Fruit fly (Drosophila melanogaster): ENCODE results near the gene Spase22-23.

Spase22-23 gene

dm6 chr3R:24226744-24227143 lies 3.1 kb downstream of the Spase22-23 start, which contains the start of the genes Spps and CG13609 (continued):
- TF ChIP-seq Hr78 (GFP tag; optimal IDR thresholded peaks at IDR 0.05) (no peak), CG10209 (GFP tag; optimal IDR thresholded peaks at IDR 0.05) (no peak), bsh (GFP tag; optimal IDR thresholded peaks at IDR 0.05) (peak in 1 of 2 experiments; percentile 13), Blimp-1 (GFP tag; optimal IDR thresholded peaks at IDR 0.05) (peak; percentile 97), CG10543 (GFP tag; optimal IDR thresholded peaks at IDR 0.05) (no peak), ab (GFP tag; optimal IDR thresholded peaks at IDR 0.05) (no peak), CG31224 (GFP tag; IDR thresholded peaks at IDR 0.05) (no peak), CG3065 (GFP tag; optimal IDR thresholded peaks at IDR 0.05) (no peak), Mad (GFP tag; optimal IDR thresholded peaks at IDR 0.05) (no peak), CG30403 (GFP tag; optimal IDR thresholded peaks at IDR 0.05) (no peak), insv (GFP tag; optimal IDR thresholded peaks at IDR 0.05) (peak in 1 of 2 experiments; percentile 16), Dad (GFP tag; optimal IDR thresholded peaks at IDR 0.05) (no peak), CG4328 (GFP tag; optimal IDR thresholded peaks at IDR 0.05) (no peak), sr (GFP tag; IDR thresholded peaks at IDR 0.05) (peak; percentile 9; the same call in 1 of the 3 replicates), sna (GFP tag; IDR thresholded peaks at IDR 0.05; ENCODE audit: partially characterized antibody) (peak; percentile 92), gce (GFP tag; IDR thresholded peaks at IDR 0.05) (no peak), row (GFP tag; IDR thresholded peaks at IDR 0.05) (peak; percentile 51; the same call in 2 of the 3 replicates), CG13296 (GFP tag; optimal IDR thresholded peaks at IDR 0.05) (no peak), ind (GFP tag; optimal IDR thresholded peaks at IDR 0.05) (no peak), Sox100B (GFP tag; optimal IDR thresholded peaks at IDR 0.05) (no peak), sc (optimal IDR thresholded peaks at IDR 0.05) (no peak), sc (GFP tag; optimal IDR thresholded peaks at IDR 0.05) (no peak), seq (GFP tag; IDR thresholded peaks at IDR 0.05) (no peak), grau (tag; optimal IDR thresholded peaks at IDR 0.05) (peak; percentile 40), Max (GFP tag; optimal IDR thresholded peaks at IDR 0.05) (no peak), Dfd (GFP tag; optimal IDR thresholded peaks at IDR 0.05) (no peak), tin (GFP tag; optimal IDR thresholded peaks at IDR 0.05) (no peak), knrl (GFP tag; IDR thresholded peaks at IDR 0.05; ENCODE audit: partially characterized antibody) (peak; percentile 85), Aef1 (GFP tag; IDR thresholded peaks at IDR 0.05) (no peak), her (GFP tag; optimal IDR thresholded peaks at IDR 0.05) (peak; percentile 22), CG2875 (GFP tag; optimal IDR thresholded peaks at IDR 0.05) (no peak), maf-S (GFP tag; optimal IDR thresholded peaks at IDR 0.05) (no peak), HLH4C (GFP tag; IDR thresholded peaks at IDR 0.05; ENCODE audit: partially characterized antibody) (peak; percentile 100), CG8924 (tag; optimal IDR thresholded peaks at IDR 0.05) (peak; percentile 57), pum (GFP tag; optimal IDR thresholded peaks at IDR 0.05) (no peak), chif (GFP tag; optimal IDR thresholded peaks at IDR 0.05) (no peak), CG2678 (tag; optimal IDR thresholded peaks at IDR 0.05) (no peak), CG8359 (GFP tag; optimal IDR thresholded peaks at IDR 0.05; ENCODE audit: borderline replicate concordance) (no peak), CG16813 (GFP tag; IDR thresholded peaks at IDR 0.05; ENCODE audit: partially characterized antibody) (peak; percentile 95), Sry-δ (GFP tag; optimal IDR thresholded peaks at IDR 0.05) (peak; percentile 91), Oaz (GFP tag; IDR thresholded peaks at IDR 0.05) (no peak), fd64A (GFP tag; optimal IDR thresholded peaks at IDR 0.05) (no peak), Pdp1 (GFP tag; optimal IDR thresholded peaks at IDR 0.05) (peak in 1 of 2 experiments; percentile 12), CG6683 (GFP tag; optimal IDR thresholded peaks at IDR 0.05) (no peak), Tbp (GFP tag; optimal IDR thresholded peaks at IDR 0.05) (no peak), CG14441 (GFP tag; IDR thresholded peaks at IDR 0.05) (0 out of 2 replicates have a peak, but pooled peaks have one; percentile 5), CG7745 (tag; optimal IDR thresholded peaks at IDR 0.05) (no peak), CG18599 (GFP tag; optimal IDR thresholded peaks at IDR 0.05) (no peak), Chrac-16 (GFP tag; optimal IDR thresholded peaks at IDR 0.05) (no peak), cg (GFP tag; optimal IDR thresholded peaks at IDR 0.05) (no peak)
